Fruit fly (Drosophila melanogaster): ENCODE data around the gene ATPsynbetaL.

dm6 chr3L:16105528-16105927, 7.9 kb downstream of the ATPsynbetaL start, which contains the start of the genes IntS9 and CG43295:
- peak; percentile 26; the same call in 1 of the 2 replicates for TF ChIP-seq Dref (GFP tag; IDR thresholded peaks at IDR 0.05)
- TF ChIP-seq jigr1 (GFP tag; IDR thresholded peaks at IDR 0.05) = peak; percentile 56; the same call in 2 of the 3 replicates

All from whole organism, embryonic.